Worm (Caenorhabditis elegans) whole organism, midembryonic: ENCODE measurements around the gene ZC178.2.

Experiments used
- cog-1 ChIP-seq: sonication (generic microtip); optimal IDR thresholded peaks from 2 replicates; lab custom pipeline; 2016; ENCODE audit warnings: missing genetic modification characterization, missing compliant biosample characterization
- klf-2 ChIP-seq: fragments of 200-800 bp; sonication (Bioruptor generic); conservative IDR thresholded peaks from 2 replicates; pipeline ENCODE4 v1.3.6; 2022; ENCODE audit warnings: missing genetic modification reagents, missing genetic modification characterization, missing compliant biosample characterization
- med-1 ChIP-seq: sonication (generic microtip); optimal IDR thresholded peaks from 2 replicates; lab custom pipeline; 2017; ENCODE audit warnings: missing genetic modification characterization, mild to moderate bottlenecking, missing compliant biosample characterization, antibody characterized with exemption, missing genetic modification reagents; ENCODE audit not compliant: insufficient read depth
- ref-1 ChIP-seq: fragments of 200-800 bp; sonication (Bioruptor generic); conservative IDR thresholded peaks from 2 replicates; pipeline ENCODE4 v1.3.6; 2022; ENCODE audit warnings: missing genetic modification reagents, missing genetic modification characterization, missing compliant biosample characterization
- tab-1 ChIP-seq: fragments of 200-800 bp; sonication (Bioruptor generic); IDR thresholded peaks from 2 replicates; pipeline ENCODE4 v1.3.6; 2022; ENCODE audit warnings: missing genetic modification characterization, missing compliant biosample characterization
- ztf-23 ChIP-seq: fragments of 200-800 bp; sonication (Bioruptor generic); IDR thresholded peaks from 2 replicates; pipeline ENCODE4 v1.3.6; 2022; ENCODE audit warnings: missing genetic modification reagents, missing genetic modification characterization, missing compliant biosample characterization

ce11 chrV:8681050-8681449 is 30.8 kb downstream of the ZC178.2 start, which contains the start of gene ZC190.2:
- no peak for TF ChIP-seq tab-1 (GFP tag; lab: Robert Waterston, UW)
- no peak for TF ChIP-seq med-1 (GFP tag; lab: Kevin White, UChicago)
- no peak for TF ChIP-seq ref-1 (GFP tag; lab: Robert Waterston, UW)
- no peak for TF ChIP-seq cog-1 (tag; lab: Kevin White, UChicago)
- TF ChIP-seq ztf-23 (GFP tag; lab: Robert Waterston, UW): no peak
- no peak for TF ChIP-seq klf-2 (GFP tag; lab: Robert Waterston, UW)
